Fruit fly (Drosophila melanogaster): ENCODE data around the gene CG33721.
A peak's percentile ranks its signal among the peaks of the same experiment; 100 is the strongest.

The CG33721 gene

DNA sequence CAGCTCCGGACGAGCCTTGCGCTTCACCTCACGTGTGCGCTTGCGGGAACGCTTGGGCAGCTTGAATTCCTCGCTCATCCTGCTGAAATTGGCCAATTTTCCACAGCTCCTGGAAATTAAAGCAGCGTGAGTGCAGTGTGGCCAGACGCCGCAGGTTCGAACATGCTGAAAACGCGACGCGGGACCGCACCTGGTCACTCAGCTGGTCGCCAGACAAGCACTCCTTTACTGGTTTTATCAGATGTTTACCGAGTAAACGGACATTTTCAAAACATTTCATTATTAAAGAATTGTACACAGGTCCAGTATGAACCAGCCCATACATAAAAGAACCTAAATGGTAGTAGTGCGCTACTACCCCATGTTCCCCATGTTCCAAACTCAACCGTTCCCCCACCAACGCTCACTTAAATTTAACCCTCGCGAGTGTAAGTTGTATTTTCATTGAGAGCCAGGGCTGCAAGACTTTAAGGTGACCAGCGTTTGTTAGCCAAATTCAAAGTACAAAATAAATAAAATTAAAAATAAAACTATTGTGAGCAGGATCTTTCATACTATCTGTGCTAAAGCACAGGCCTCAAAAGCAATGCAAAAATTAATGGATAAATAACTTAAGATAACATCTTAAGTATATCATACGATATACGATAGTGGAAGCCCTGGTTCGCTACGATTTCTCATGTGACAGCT is 31.5 kb downstream of the CG33721 start, which contains the start of the genes JMJD6, CG7071 and Muted:
Gene JMJD6 (minus strand): TSS at position 154 of the 690 bp plus-strand sequence.
Gene CG7071 (plus strand): TSS at position 403 of the 690 bp plus-strand sequence.
Gene Muted (plus strand): TSS at position 403 of the 690 bp plus-strand sequence.
- TF ChIP-seq gl (tag; optimal IDR thresholded peaks at IDR 0.05) (peak; percentile 43), CG13204 (GFP tag; optimal IDR thresholded peaks at IDR 0.05) (no peak), CG34367 (tag; optimal IDR thresholded peaks at IDR 0.05) (peak; percentile 65), D1 (tag; optimal IDR thresholded peaks at IDR 0.05) (no peak), CG8159 (tag; optimal IDR thresholded peaks at IDR 0.05) (peak; percentile 78), Pif1A (GFP tag; optimal IDR thresholded peaks at IDR 0.05) (peak; percentile 87), rn (GFP tag; IDR thresholded peaks at IDR 0.05) (peak; percentile 82), CG10348 (GFP tag; IDR thresholded peaks at IDR 0.05) (no peak; the same call in 1 of the 2 replicates), Pif1B (GFP tag; optimal IDR thresholded peaks at IDR 0.05) (peak; percentile 74), CG8301 (tag; optimal IDR thresholded peaks at IDR 0.05) (peak; percentile 77), CG32121 (GFP tag; IDR thresholded peaks at IDR 0.05) (peak; percentile 85), CG12605 (GFP tag; IDR thresholded peaks at IDR 0.05) (peak; percentile 36; the same call in 1 of the 2 replicates), CG15710 (tag; optimal IDR thresholded peaks at IDR 0.05) (peak; percentile 81), CG4496 (GFP tag; IDR thresholded peaks at IDR 0.05) (peak; percentile 94), CG9948 (tag; optimal IDR thresholded peaks at IDR 0.05) (peak; percentile 74), CG14655 (GFP tag; optimal IDR thresholded peaks at IDR 0.05) (peak; percentile 83), fd96Ca (GFP tag; IDR thresholded peaks at IDR 0.05) (peak; percentile 87; the same call in 2 of the 3 replicates), Snoo (tag; optimal IDR thresholded peaks at IDR 0.05) (peak; percentile 73), Ets98B (GFP tag; IDR thresholded peaks at IDR 0.05) (peak; percentile 85), EcR (GFP tag; optimal IDR thresholded peaks at IDR 0.05) (no peak), CG17806 (tag; optimal IDR thresholded peaks at IDR 0.05) (peak; percentile 83)

DNA sequence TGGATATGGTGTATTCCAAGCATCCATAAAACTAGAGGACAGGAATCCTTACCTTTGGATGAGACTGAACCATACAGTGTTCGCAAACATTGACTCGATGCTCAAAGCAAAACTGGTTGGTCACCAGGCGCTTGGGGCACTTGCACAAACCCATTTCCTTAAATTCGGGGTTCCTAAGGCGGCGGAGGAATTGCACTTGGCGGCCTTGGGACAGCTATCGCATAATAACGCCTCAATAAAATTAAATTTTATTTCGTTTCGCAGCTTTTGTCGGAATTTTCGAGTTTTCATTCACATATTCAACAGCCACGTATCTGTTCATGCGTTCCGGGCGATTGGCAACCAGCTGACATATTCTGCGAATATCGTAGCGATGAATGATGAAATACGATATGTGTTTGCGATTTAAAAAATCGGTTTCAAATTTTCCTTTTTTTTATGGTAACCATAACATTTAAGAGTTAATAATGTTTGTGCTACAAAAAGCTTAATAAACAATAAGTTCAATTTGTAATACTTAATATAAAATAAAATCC is 34.9 kb downstream of the CG33721 start, which contains the start of gene CG5382:
Gene CG5382 (minus strand): TSS at position 324 of the 536 bp plus-strand sequence.
- TF ChIP-seq gl (tag; optimal IDR thresholded peaks at IDR 0.05) (no peak), Ets98B (GFP tag; IDR thresholded peaks at IDR 0.05) (no peak), CG15710 (tag; optimal IDR thresholded peaks at IDR 0.05) (no peak), D1 (tag; optimal IDR thresholded peaks at IDR 0.05) (no peak), CG34367 (tag; optimal IDR thresholded peaks at IDR 0.05) (no peak), Pif1A (GFP tag; optimal IDR thresholded peaks at IDR 0.05) (no peak), fd96Ca (GFP tag; IDR thresholded peaks at IDR 0.05) (no peak), EcR (GFP tag; optimal IDR thresholded peaks at IDR 0.05) (no peak)

DNA sequence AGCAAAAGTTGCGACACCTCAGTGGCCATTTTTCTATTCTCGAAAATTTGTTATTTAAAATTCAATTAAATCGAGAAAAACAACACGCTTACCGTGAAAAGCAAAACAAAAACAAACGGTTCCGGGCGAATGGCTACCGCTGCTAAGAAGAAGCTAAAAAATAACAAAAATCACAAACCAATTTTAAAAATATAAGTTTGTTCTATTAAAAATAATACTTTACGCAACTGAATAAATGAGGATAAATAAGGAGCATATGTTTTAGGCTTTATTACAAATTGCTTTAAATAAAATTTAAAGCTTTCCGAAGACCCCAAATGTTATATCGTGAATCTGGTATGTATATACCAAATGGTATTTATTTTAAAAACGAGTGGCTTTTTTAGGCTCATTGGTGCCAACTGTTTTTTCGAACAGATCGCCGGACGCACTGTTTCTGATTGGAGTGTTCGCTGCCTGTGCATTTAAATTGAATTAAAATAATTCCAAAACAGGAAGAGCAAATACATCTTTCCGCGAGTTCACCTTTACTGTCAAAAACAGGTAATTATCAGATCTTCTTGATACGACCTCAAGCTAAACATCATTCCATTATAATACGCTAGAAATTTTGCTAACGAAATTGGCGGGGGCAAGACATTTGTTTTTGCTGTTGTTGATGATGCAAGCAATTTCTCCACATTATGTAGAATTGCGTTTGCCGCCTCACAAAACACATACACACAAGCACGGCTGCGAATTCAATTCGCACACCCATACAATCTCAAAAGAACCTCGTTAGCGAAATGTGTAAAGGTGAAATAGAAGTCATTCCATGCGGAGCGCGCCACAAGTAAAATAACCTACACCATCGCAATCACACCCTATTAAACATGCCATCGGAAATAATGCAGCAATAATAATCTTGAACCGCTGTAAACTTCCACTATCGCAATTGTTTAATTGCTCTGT is 36.5 kb downstream of the CG33721 start, which contains the start of the genes Polr3F and PyK:
Gene Polr3F (minus strand): TSS at position 248 of the 951 bp plus-strand sequence.
Gene PyK (plus strand): TSS at position 411 of the 951 bp plus-strand sequence.
- peak; percentile 18 for TF ChIP-seq Pif1A (GFP tag; optimal IDR thresholded peaks at IDR 0.05)
- peak; percentile 28 for TF ChIP-seq CG8301 (tag; optimal IDR thresholded peaks at IDR 0.05)
- TF ChIP-seq Snoo (tag; optimal IDR thresholded peaks at IDR 0.05): peak; percentile 2
- no peak for TF ChIP-seq CG32121 (GFP tag; IDR thresholded peaks at IDR 0.05)
- TF ChIP-seq CG12605 (GFP tag; IDR thresholded peaks at IDR 0.05): peak; percentile 48; the same call in 1 of the 2 replicates
- TF ChIP-seq CG9948 (tag; optimal IDR thresholded peaks at IDR 0.05): peak; percentile 9
- TF ChIP-seq CG34367 (tag; optimal IDR thresholded peaks at IDR 0.05): peak; percentile 61
- no peak for TF ChIP-seq CG10348 (GFP tag; IDR thresholded peaks at IDR 0.05)
- TF ChIP-seq CG13204 (GFP tag; optimal IDR thresholded peaks at IDR 0.05): no peak
- peak; percentile 29 for TF ChIP-seq CG17806 (tag; optimal IDR thresholded peaks at IDR 0.05)
- no peak for TF ChIP-seq rn (GFP tag; IDR thresholded peaks at IDR 0.05)
- no peak for TF ChIP-seq fd96Ca (GFP tag; IDR thresholded peaks at IDR 0.05)
- peak; percentile 63; the same call in 2 of the 3 replicates for TF ChIP-seq CG4496 (GFP tag; IDR thresholded peaks at IDR 0.05)
- TF ChIP-seq EcR (GFP tag; optimal IDR thresholded peaks at IDR 0.05): no peak
- TF ChIP-seq Pif1B (GFP tag; optimal IDR thresholded peaks at IDR 0.05): no peak
- no peak for TF ChIP-seq D1 (tag; optimal IDR thresholded peaks at IDR 0.05)
- TF ChIP-seq CG14655 (GFP tag; optimal IDR thresholded peaks at IDR 0.05): peak; percentile 60
- no peak for TF ChIP-seq Ets98B (GFP tag; IDR thresholded peaks at IDR 0.05)
- TF ChIP-seq gl (tag; optimal IDR thresholded peaks at IDR 0.05): peak; percentile 35
- peak; percentile 40 for TF ChIP-seq CG15710 (tag; optimal IDR thresholded peaks at IDR 0.05)
- peak; percentile 50 for TF ChIP-seq CG8159 (tag; optimal IDR thresholded peaks at IDR 0.05)

DNA sequence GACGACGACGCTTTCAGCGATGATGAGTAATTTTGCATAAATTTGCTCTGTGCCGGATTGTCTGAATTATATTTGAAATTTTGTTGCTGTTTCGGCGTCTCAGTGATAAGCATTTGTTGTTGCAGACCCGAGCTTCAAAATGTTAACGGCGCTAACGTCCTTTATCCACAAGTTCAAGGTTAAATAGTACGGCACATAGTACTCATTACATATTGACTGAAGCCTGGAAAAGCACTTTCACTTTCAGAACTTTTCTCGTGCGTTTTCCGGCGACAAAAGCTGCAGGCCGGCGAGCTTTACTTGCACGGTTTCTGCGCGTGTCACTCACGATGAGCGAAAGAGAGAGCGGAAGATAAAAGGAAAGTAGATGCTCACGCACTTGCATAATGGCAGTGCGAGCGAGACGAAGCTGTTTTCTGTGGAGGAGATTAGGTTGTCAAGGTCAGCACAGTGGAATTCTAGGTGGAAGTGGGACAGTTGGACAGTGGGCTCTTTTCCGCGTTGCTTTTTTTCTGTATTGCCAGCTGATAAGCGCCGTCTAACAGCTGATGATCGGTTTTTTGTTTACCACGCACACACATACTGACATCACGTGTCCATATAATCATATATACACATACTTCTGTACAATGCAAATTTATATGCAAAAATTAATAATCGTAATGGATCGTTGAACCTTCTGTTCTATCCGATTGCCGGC is 37.4 kb downstream of the CG33721 start:
- TF ChIP-seq CG4496 (GFP tag; IDR thresholded peaks at IDR 0.05) (peak; percentile 85), CG10348 (GFP tag; IDR thresholded peaks at IDR 0.05) (no peak), EcR (GFP tag; optimal IDR thresholded peaks at IDR 0.05) (peak; percentile 71), fd96Ca (GFP tag; IDR thresholded peaks at IDR 0.05) (peak; percentile 30; the same call in 1 of the 3 replicates), CG32121 (GFP tag; IDR thresholded peaks at IDR 0.05) (peak; percentile 20; the same call in 1 of the 2 replicates)
